Fruit fly (Drosophila melanogaster) whole organism, prepupa: Measurements from ENCODE around the gene JIL-1.
A peak's percentile ranks its signal among the peaks of the same experiment; 100 is the strongest.
"Not testable (repeated sequence)": the region's sequence is repeated elsewhere in the genome, so short reads cannot be mapped to it uniquely, and the experiment has no call there.

ENCODE experiments used
- CG10669 ChIP-seq: fragments of 200-800 bp; sonication (Bioruptor generic); optimal IDR thresholded peaks from 3 replicates; lab custom pipeline; 2018; ENCODE audit warnings: missing biosample characterization, mild to moderate bottlenecking, missing genetic modification characterization, moderate library complexity
- CG11294 ChIP-seq: fragments of 200-800 bp; sonication (Bioruptor generic); IDR thresholded peaks from 2 replicates; pipeline ENCODE4 v1.3.6; 2022; ENCODE audit warnings: missing biosample characterization, missing genetic modification characterization
- CG15336 ChIP-seq: fragments of 200-800 bp; sonication (Bioruptor generic); IDR thresholded peaks from 2 replicates; pipeline ENCODE4 v1.3.6; 2022; ENCODE audit warnings: missing biosample characterization, missing genetic modification characterization
- CG1621 ChIP-seq: fragments of 200-800 bp; sonication (Bioruptor generic); optimal IDR thresholded peaks from 3 replicates; lab custom pipeline; 2018; ENCODE audit warnings: missing biosample characterization, mild to moderate bottlenecking, missing genetic modification characterization
- CG16779 ChIP-seq: fragments of 200-800 bp; sonication (Bioruptor generic); optimal IDR thresholded peaks from 3 replicates; lab custom pipeline; 2017; ENCODE audit warnings: missing biosample characterization, mild to moderate bottlenecking, missing genetic modification characterization
- CG4318 ChIP-seq: fragments of 200-800 bp; sonication (Bioruptor generic); optimal IDR thresholded peaks from 3 replicates; lab custom pipeline; 2017; ENCODE audit warnings: missing biosample characterization, mild to moderate bottlenecking, missing genetic modification characterization
- CG6276 ChIP-seq: fragments of 200-800 bp; sonication (Bioruptor generic); optimal IDR thresholded peaks from 2 replicates; lab custom pipeline; 2017; ENCODE audit warnings: missing biosample characterization, mild to moderate bottlenecking, missing genetic modification characterization
- CG8119 ChIP-seq: fragments of 200-800 bp; sonication (Bioruptor generic); IDR thresholded peaks from 3 replicates; pipeline ENCODE4 v1.3.6; 2022; ENCODE audit warnings: missing biosample characterization, missing genetic modification characterization
- CG8632 ChIP-seq: fragments of 200-800 bp; sonication (Bioruptor generic); optimal IDR thresholded peaks from 3 replicates; lab custom pipeline; 2016; ENCODE audit warnings: missing biosample characterization, missing genetic modification characterization
- CG9139 ChIP-seq: fragments of 200-800 bp; sonication (Bioruptor generic); optimal IDR thresholded peaks from 3 replicates; lab custom pipeline; 2017; ENCODE audit warnings: missing biosample characterization, mild to moderate bottlenecking, missing genetic modification characterization
- Eip78C ChIP-seq: fragments of 200-800 bp; sonication (Bioruptor generic); peaks from one replicate; lab custom pipeline; 2016; ENCODE audit warnings: missing biosample characterization, missing genetic modification characterization
- Eip93F ChIP-seq: fragments of 200-800 bp; sonication (Bioruptor generic); optimal IDR thresholded peaks from 2 replicates; lab custom pipeline; 2016; ENCODE audit warnings: missing biosample characterization, mild to moderate bottlenecking, missing genetic modification characterization
- Gug ChIP-seq: fragments of 200-800 bp; sonication (Bioruptor generic); IDR thresholded peaks from 2 replicates; pipeline ENCODE4 v1.3.6; 2022; ENCODE audit warnings: missing biosample characterization, missing genetic modification characterization
- Hr38 ChIP-seq: sonication (Bioruptor generic); optimal IDR thresholded peaks from 2 replicates; lab custom pipeline; 2016; ENCODE audit warnings: missing biosample characterization, missing genetic modification characterization
- Hr39 ChIP-seq: fragments of 200-800 bp; sonication (Bioruptor generic); optimal IDR thresholded peaks from 2 replicates; lab custom pipeline; 2016; ENCODE audit warnings: missing biosample characterization, missing genetic modification characterization
- Hr4 ChIP-seq: fragments of 200-800 bp; sonication (Bioruptor generic); optimal IDR thresholded peaks from 3 replicates; lab custom pipeline; 2016; ENCODE audit warnings: missing biosample characterization, missing genetic modification characterization
- Lpt ChIP-seq: fragments of 200-800 bp; sonication (Bioruptor generic); optimal IDR thresholded peaks from 3 replicates; lab custom pipeline; 2016; ENCODE audit warnings: missing biosample characterization, missing genetic modification characterization
- Met ChIP-seq: fragments of 200-800 bp; sonication (Bioruptor generic); optimal IDR thresholded peaks from 3 replicates; lab custom pipeline; 2016; ENCODE audit warnings: missing biosample characterization, missing genetic modification characterization
- OdsH ChIP-seq: fragments of 200-800 bp; sonication (Bioruptor generic); optimal IDR thresholded peaks from 3 replicates; lab custom pipeline; 2016; ENCODE audit warnings: missing biosample characterization, missing genetic modification characterization
- Smox ChIP-seq: fragments of 200-800 bp; sonication (Bioruptor generic); optimal IDR thresholded peaks from 3 replicates; lab custom pipeline; 2016; ENCODE audit warnings: missing biosample characterization, missing genetic modification characterization
- Sox15 ChIP-seq: fragments of 200-800 bp; sonication (Bioruptor generic); optimal IDR thresholded peaks from 3 replicates; lab custom pipeline; 2016; ENCODE audit warnings: missing biosample characterization, missing genetic modification characterization
- acj6 ChIP-seq: fragments of 200-800 bp; sonication (Bioruptor generic); optimal IDR thresholded peaks from 3 replicates; lab custom pipeline; 2016; ENCODE audit warnings: missing biosample characterization, missing genetic modification characterization
- cyc ChIP-seq: fragments of 200-800 bp; sonication (Bioruptor generic); optimal IDR thresholded peaks from 3 replicates; lab custom pipeline; 2016; ENCODE audit warnings: missing biosample characterization, missing genetic modification characterization
- dac ChIP-seq: fragments of 200-800 bp; sonication (Bioruptor generic); optimal IDR thresholded peaks from 2 replicates; lab custom pipeline; 2017; ENCODE audit warnings: missing biosample characterization, mild to moderate bottlenecking, missing genetic modification characterization
- dsx ChIP-seq: fragments of 200-800 bp; optimal IDR thresholded peaks from 3 replicates; lab custom pipeline; 2019; ENCODE audit warnings: missing biosample characterization, mild to moderate bottlenecking, missing genetic modification characterization, moderate library complexity; ENCODE audit not compliant: poor library complexity, severe bottlenecking
- esn ChIP-seq: fragments of 200-800 bp; sonication (Bioruptor generic); optimal IDR thresholded peaks from 2 replicates; lab custom pipeline; 2016; ENCODE audit warnings: missing biosample characterization, mild to moderate bottlenecking, missing genetic modification characterization, moderate library complexity
- fkh ChIP-seq: fragments of 200-800 bp; sonication (Bioruptor generic); optimal IDR thresholded peaks from 3 replicates; lab custom pipeline; 2017; ENCODE audit warnings: missing biosample characterization, mild to moderate bottlenecking, missing genetic modification characterization, moderate library complexity
- lz ChIP-seq: fragments of 200-800 bp; sonication (Bioruptor generic); optimal IDR thresholded peaks from 3 replicates; lab custom pipeline; 2016; ENCODE audit warnings: missing biosample characterization, missing genetic modification characterization
- pdm3 ChIP-seq: fragments of 200-800 bp; sonication (Bioruptor generic); optimal IDR thresholded peaks from 3 replicates; lab custom pipeline; 2016; ENCODE audit warnings: missing biosample characterization, missing genetic modification characterization
- spab ChIP-seq: fragments of 200-800 bp; sonication (Bioruptor generic); optimal IDR thresholded peaks from 2 replicates; lab custom pipeline; 2017; ENCODE audit warnings: missing biosample characterization, mild to moderate bottlenecking, missing genetic modification characterization, missing genetic modification reagents
- ss ChIP-seq, 2 experiments: fragments of 200-800 bp; sonication (Bioruptor generic); optimal IDR thresholded peaks; 2 replicates in 1 of 2; 3 replicates in 1 of 2; lab custom pipeline; 2017 to 2018; ENCODE audit warnings: mild to moderate bottlenecking in 2 of 2, missing biosample characterization in 2 of 2, missing genetic modification characterization in 2 of 2, moderate library complexity in 1 of 2
- svp ChIP-seq: fragments of 200-800 bp; sonication (Bioruptor generic); peaks from one replicate; lab custom pipeline; 2016; ENCODE audit warnings: missing biosample characterization, missing genetic modification characterization

Gene JIL-1

dm6 chr3L:11135846-11136245 is 42.9 kb upstream of the JIL-1 start, which contains the start of gene IRSp53:
IRSp53 (plus strand) TSS chr3L:11136049.
- TF ChIP-seq CG15336 (GFP tag; lab: Robert Waterston, UW) (peak; percentile 27; the same call in 1 of the 2 replicates), Hr39 (GFP tag; lab: Kevin White, UChicago) (no peak), CG8632 (GFP tag; lab: Kevin White, UChicago) (no peak), Sox15 (GFP tag; lab: Kevin White, UChicago) (no peak)

DNA sequence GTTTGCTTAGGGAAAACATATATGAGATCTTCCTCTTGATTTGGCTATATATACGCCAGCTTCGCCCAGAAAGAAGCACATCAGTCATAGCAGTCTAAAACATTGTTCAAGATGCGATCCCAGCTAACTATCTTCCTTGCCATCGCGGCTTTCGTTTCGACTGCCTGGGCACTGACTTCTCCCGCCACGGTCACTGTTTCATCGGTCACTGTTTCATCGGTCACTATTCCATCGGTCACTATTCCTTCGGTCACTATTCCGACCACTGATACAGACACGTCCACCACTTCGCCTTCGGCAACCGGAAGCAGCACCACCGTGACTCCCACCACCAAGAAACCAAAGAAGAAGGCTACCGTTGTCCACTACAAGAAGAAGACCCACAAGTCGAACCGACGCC is 41.9 kb upstream of the JIL-1 start, which contains the start of gene CG14143:
Gene CG14143 (plus strand): TSS at position 102 of the 400 bp plus-strand sequence.
- not testable (repeated sequence) for TF ChIP-seq svp, lz, cyc (GFP tag; lab: Kevin White, UChicago)

DNA sequence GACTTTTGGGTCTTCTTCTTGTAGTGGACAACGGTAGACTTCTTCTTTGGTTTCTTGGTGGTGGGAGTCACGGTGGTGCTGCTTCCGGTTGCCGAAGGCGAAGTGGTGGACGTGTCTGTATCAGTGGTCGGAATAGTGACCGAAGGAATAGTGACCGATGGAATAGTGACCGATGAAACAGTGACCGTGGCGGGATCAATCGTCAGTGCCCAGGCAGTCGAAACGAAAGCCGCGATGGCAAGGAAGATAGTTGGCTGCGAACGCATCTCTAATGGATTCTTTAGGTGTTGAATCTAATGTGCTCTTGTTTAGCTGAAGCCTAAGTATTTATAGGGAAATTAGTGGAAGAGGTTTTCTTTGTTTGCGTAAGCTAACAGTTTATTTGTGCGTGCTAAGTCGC is 39.1 kb upstream of the JIL-1 start, which contains the start of gene CG32074:
Gene CG32074 (minus strand): TSS at position 268 of the 400 bp plus-strand sequence.
- TF ChIP-seq Eip93F; dsx (GFP tag; lab: Kevin White, UChicago); CG4318 (GFP tag; lab: Kevin White, UChicago): not testable (repeated sequence)

dm6 chr3L:11130535-11130934 is 37.5 kb upstream of the JIL-1 start, which contains the start of gene nol:
nol (plus strand) TSS chr3L:11130835.
- TF ChIP-seq acj6 (no peak), CG8119 (GFP tag; lab: Robert Waterston, UW) (no peak), Gug (GFP tag; lab: Robert Waterston, UW) (no peak), dac (GFP tag; lab: Kevin White, UChicago) (no peak), esn (no peak), CG1621 (tag; lab: Kevin White, UChicago) (no peak), ss (GFP tag; optimal IDR thresholded peaks at IDR 0.05; lab: Kevin White, UChicago) (no peak), spab (GFP tag; lab: Kevin White, UChicago) (no peak), Lpt (GFP tag; lab: Kevin White, UChicago) (no peak)

DNA sequence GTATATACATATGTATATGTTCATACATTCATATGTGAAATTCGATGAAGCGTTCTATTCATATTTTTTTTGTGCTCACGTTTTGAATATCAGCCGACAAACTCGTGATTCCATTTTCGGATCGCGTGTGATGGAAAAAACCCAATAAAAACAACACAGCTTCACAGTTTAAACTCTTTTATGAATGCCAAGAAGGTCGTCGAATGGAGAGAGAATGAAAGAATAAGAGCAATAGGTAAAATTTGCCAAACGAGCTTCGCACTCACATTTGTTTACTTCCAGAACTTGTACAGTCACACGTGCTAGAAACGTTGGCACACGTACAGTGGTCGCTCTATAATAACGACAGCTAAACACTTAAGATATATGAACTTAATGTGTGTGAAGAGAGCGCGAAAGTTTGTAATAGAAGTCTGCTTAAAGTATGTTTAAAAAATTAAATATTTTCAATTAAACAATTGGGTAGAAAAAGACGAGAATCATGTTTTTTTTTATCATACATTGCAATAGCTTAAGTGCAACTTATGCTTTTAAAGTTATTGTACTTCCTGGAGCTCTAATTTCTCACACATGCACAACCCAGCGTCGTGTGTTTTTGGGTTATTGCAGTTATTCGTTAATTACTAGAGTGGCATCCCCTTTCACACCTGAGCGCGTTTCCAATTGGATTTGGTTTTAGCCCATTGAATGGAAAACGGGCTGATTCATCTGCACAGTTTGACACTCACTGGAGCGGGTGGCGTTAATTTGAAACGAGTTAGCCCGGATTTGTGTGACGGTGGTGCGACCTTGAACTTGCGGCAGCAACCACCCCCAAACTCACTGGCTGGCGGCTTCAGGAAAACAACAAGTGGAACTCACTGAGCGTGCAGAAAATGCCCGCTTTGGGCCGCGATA is 32.9 kb upstream of the JIL-1 start:
- TF ChIP-seq pdm3 (GFP tag; lab: Kevin White, UChicago) (no peak), fkh (GFP tag; lab: Kevin White, UChicago) (peak; percentile 8)

DNA sequence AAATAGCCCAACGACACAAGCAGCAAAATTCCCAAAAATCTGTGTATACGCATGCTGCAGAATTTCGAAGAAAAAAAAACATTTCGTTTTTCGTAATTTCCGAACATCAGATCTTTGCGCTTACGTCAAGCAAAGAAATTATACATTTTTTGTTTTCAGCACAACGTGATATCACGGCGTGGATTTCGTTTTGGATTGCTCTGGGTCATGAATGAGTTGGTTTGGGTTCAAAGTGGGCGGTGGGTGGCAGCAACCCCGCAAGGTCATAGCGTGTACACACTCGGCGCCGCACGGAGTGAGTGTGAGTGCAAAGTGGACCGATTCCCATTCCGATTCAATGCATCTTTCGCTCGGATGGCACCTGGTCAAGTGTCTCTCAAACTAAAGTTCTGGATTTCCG is 31.8 kb upstream of the JIL-1 start:
- TF ChIP-seq CG9139 (GFP tag; lab: Kevin White, UChicago) (no peak), svp (GFP tag; lab: Kevin White, UChicago) (peak; percentile 88), Sox15 (GFP tag; lab: Kevin White, UChicago) (no peak), Hr38 (GFP tag; lab: Kevin White, UChicago) (no peak), Lpt (GFP tag; lab: Kevin White, UChicago) (no peak), CG16779 (no peak), OdsH (GFP tag; lab: Kevin White, UChicago) (no peak), CG10669 (GFP tag; lab: Kevin White, UChicago) (no peak), esn (no peak)

DNA sequence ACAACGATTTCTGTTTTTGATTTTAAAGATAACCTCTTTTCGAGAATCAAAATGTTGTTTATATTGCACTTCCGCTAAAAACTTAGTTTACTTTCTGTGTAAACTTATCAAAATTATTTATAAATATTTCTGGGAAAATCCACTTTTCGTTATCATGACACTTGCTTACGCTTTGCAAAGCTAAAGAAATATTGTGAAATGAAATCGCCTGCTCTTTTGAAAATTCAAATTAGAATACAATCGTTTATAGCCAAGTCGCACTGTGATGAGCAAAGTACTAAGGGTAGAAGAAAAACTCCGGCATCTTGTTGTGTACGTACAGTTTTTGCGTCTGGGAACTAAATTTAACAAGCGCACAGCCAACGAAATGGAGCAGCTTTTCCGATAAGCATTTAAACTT is 31.4 kb upstream of the JIL-1 start:
- TF ChIP-seq Smox (GFP tag; lab: Kevin White, UChicago) (no peak), CG6276 (GFP tag; lab: Kevin White, UChicago) (no peak), Met (GFP tag; lab: Kevin White, UChicago) (peak; percentile 15), Hr4 (GFP tag; lab: Kevin White, UChicago) (peak; percentile 43), Eip78C (GFP tag; lab: Kevin White, UChicago) (peak; percentile 77), CG11294 (no peak), Sox15 (GFP tag; lab: Kevin White, UChicago) (no peak)
